Fruit fly (Drosophila melanogaster): ENCODE measurements around the gene Srp9.
A peak's percentile ranks its signal among the peaks of the same experiment; 100 is the strongest.

The Srp9 gene

dm6 chr3L:7935933-7936494, at the start of gene Srp9, which contains the start of gene syd:
Gene Srp9 (plus strand): TSS chr3L:7936373.
Gene syd (minus strand): TSS chr3L:7936120.
- TF ChIP-seq dmrt93B (GFP tag; optimal IDR thresholded peaks at IDR 0.05) (no peak), brk (GFP tag; optimal IDR thresholded peaks at IDR 0.05) (peak; percentile 7), Sp1 (GFP tag; optimal IDR thresholded peaks at IDR 0.05) (no peak), woc (GFP tag; optimal IDR thresholded peaks at IDR 0.05) (no peak), sage (GFP tag; optimal IDR thresholded peaks at IDR 0.05) (no peak), lola (GFP tag; optimal IDR thresholded peaks at IDR 0.05) (no peak), Rel (GFP tag; optimal IDR thresholded peaks at IDR 0.05) (no peak), Rel (tag; optimal IDR thresholded peaks at IDR 0.05) (peak; percentile 56), psq (GFP tag; optimal IDR thresholded peaks at IDR 0.05) (peak; percentile 63), Hr78 (GFP tag; optimal IDR thresholded peaks at IDR 0.05) (no peak)

- TF ChIP-seq sv (GFP tag; optimal IDR thresholded peaks at IDR 0.05) (no peak), rgr (GFP tag; optimal IDR thresholded peaks at IDR 0.05) (no peak), Hr83 (GFP tag; optimal IDR thresholded peaks at IDR 0.05; ENCODE audit: poor library complexity, severe bottlenecking) (no peak), tai (GFP tag; optimal IDR thresholded peaks at IDR 0.05) (no peak), Dfd (GFP tag; optimal IDR thresholded peaks at IDR 0.05) (peak; percentile 91), pan (optimal IDR thresholded peaks at IDR 0.05) (no peak), Jra (GFP tag; optimal IDR thresholded peaks at IDR 0.05) (no peak), woc (GFP tag; optimal IDR thresholded peaks at IDR 0.05) (no peak)
These were observed 46.2 kb upstream of the Srp9 start for dm6 chr3L:7889976-7890375.

DNA sequence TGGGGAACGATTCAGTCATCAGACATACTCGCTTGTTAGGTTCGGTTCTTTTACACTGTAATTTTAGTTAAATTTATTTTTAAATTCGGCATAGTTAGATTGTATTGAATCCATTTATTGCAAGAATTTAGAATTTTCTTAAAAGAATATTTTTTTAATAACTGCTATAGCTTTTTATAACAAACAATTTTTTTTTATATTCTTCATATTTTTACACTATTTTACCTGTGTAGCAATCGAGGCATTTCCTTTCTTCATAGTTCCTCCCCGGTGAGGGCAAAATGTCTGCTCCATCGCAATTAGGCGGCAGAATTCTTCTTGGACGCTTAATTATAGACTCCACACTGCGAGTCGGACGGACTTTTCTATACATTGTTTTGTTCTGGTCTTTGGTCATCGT, 45.6 kb upstream of the Srp9 start:
- no peak for TF ChIP-seq CG32264 (GFP tag; optimal IDR thresholded peaks at IDR 0.05)
- TF ChIP-seq psq (GFP tag; optimal IDR thresholded peaks at IDR 0.05) = no peak
- TF ChIP-seq Rel (GFP tag; optimal IDR thresholded peaks at IDR 0.05) = no peak
- no peak for TF ChIP-seq Rel (tag; optimal IDR thresholded peaks at IDR 0.05)
- no peak for TF ChIP-seq Vsx2 (GFP tag; optimal IDR thresholded peaks at IDR 0.05; ENCODE audit: partially characterized antibody)
- no peak for TF ChIP-seq pan (optimal IDR thresholded peaks at IDR 0.05)
- no peak for TF ChIP-seq Hnf4 (GFP tag; optimal IDR thresholded peaks at IDR 0.05)
- TF ChIP-seq sv (GFP tag; optimal IDR thresholded peaks at IDR 0.05) = no peak
- no peak for TF ChIP-seq foxo (GFP tag; optimal IDR thresholded peaks at IDR 0.05)
- no peak for TF ChIP-seq Dfd (GFP tag; optimal IDR thresholded peaks at IDR 0.05)
- no peak for TF ChIP-seq dmrt93B (GFP tag; optimal IDR thresholded peaks at IDR 0.05)
- TF ChIP-seq HLH106 (tag; optimal IDR thresholded peaks at IDR 0.05) = no peak
- no peak for TF ChIP-seq Dif (GFP tag; optimal IDR thresholded peaks at IDR 0.05; ENCODE audit: partially characterized antibody)
- no peak for TF ChIP-seq Hr83 (GFP tag; optimal IDR thresholded peaks at IDR 0.05; ENCODE audit: poor library complexity, severe bottlenecking)
- no peak for TF ChIP-seq rgr (GFP tag; optimal IDR thresholded peaks at IDR 0.05)
- TF ChIP-seq N (GFP tag; optimal IDR thresholded peaks at IDR 0.05) = no peak
- no peak for TF ChIP-seq br (GFP tag; optimal IDR thresholded peaks at IDR 0.05)

DNA sequence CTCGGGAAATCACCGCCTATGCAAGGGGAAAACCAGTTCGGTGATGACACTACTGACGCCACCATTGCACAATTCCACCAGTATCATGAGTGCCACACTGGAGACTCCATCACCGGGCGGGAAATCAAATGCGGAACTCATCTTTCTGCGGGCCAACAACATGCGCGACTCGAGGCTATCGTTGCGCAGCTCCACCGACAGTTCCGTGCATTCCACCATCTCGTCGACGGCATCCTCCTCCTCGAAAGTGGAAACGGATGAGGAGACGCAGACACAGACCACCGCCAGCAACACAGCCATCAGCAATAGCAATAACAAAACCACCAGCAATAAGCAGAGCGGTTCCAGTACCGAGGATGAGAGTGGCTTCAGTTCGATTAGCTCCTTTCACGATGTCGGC, 42.3 kb upstream of the Srp9 start:
- TF ChIP-seq sv (GFP tag; optimal IDR thresholded peaks at IDR 0.05) (no peak), HLH106 (tag; optimal IDR thresholded peaks at IDR 0.05) (no peak), psq (GFP tag; optimal IDR thresholded peaks at IDR 0.05) (no peak)

- no peak for TF ChIP-seq rgr (GFP tag; optimal IDR thresholded peaks at IDR 0.05)
These were observed 41.6 kb upstream of the Srp9 start, which contains the start of gene eIF4E5 for dm6 chr3L:7894580-7894979. Gene eIF4E5 (plus strand): TSS chr3L:7894880.

DNA sequence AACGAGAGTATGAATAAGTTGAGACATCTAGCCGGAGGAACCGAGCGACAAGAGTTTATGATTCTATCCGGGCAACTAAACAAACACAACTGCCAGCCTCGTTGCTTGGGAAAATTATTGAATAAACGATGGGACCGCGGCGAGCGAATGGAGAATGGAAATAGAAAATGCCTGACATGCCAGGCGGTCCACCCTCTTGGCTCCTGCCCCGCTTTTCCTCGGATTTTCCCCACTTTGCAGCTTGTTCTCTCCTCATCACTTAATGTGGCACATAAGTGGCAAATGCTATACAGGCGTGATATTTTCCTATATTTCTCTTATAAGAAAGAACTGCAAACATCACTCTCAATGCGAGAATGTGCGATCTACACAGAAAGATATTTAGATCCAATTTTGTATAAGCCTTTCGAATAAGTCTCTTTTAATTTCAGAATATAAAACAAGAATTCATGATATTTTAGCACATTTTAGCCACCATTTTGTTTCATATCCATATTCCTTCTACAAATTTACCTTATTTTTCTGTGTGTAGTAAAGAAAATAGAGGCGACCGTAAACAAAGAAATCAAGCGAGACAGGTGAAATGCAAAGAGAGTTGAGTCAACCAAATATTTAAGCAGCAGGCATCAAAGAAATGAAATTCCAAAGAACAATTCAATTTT, 32.6 kb upstream of the Srp9 start:
- TF ChIP-seq N (GFP tag; optimal IDR thresholded peaks at IDR 0.05) (no peak), woc (GFP tag; optimal IDR thresholded peaks at IDR 0.05) (no peak), Jra (GFP tag; optimal IDR thresholded peaks at IDR 0.05) (no peak), CrebA (GFP tag; optimal IDR thresholded peaks at IDR 0.05; ENCODE audit: borderline replicate concordance) (no peak), Abd-B (GFP tag; optimal IDR thresholded peaks at IDR 0.05) (no peak), dl (GFP tag; optimal IDR thresholded peaks at IDR 0.05; ENCODE audit: insufficient read depth in 1 of 2, partially characterized antibody in 2 of 2) (no peak), HLH106 (tag; optimal IDR thresholded peaks at IDR 0.05) (no peak), usp (GFP tag; optimal IDR thresholded peaks at IDR 0.05) (no peak), foxo (GFP tag; optimal IDR thresholded peaks at IDR 0.05) (peak in 1 of 2 experiments; percentile 54), Hr78 (GFP tag; optimal IDR thresholded peaks at IDR 0.05) (no peak), Vsx2 (GFP tag; optimal IDR thresholded peaks at IDR 0.05; ENCODE audit: partially characterized antibody) (no peak), Dfd (GFP tag; optimal IDR thresholded peaks at IDR 0.05) (no peak), GATAd (GFP tag; optimal IDR thresholded peaks at IDR 0.05) (no peak), pan (optimal IDR thresholded peaks at IDR 0.05) (no peak), Rel (GFP tag; optimal IDR thresholded peaks at IDR 0.05) (no peak), Rel (tag; optimal IDR thresholded peaks at IDR 0.05) (no peak), ey (GFP tag; optimal IDR thresholded peaks at IDR 0.05) (peak; percentile 36), CG9705 (GFP tag; optimal IDR thresholded peaks at IDR 0.05) (no peak), Mio (GFP tag; optimal IDR thresholded peaks at IDR 0.05) (no peak), fru (GFP tag; optimal IDR thresholded peaks at IDR 0.05) (peak; percentile 45), brk (GFP tag; optimal IDR thresholded peaks at IDR 0.05) (no peak), psq (GFP tag; optimal IDR thresholded peaks at IDR 0.05) (peak; percentile 44), Myc (optimal IDR thresholded peaks at IDR 0.05) (no peak), br (GFP tag; optimal IDR thresholded peaks at IDR 0.05) (peak; percentile 25), OdsH (GFP tag; optimal IDR thresholded peaks at IDR 0.05) (peak; percentile 66), CG32264 (GFP tag; optimal IDR thresholded peaks at IDR 0.05) (no peak), tai (GFP tag; optimal IDR thresholded peaks at IDR 0.05) (peak; percentile 49)
